Worm (Caenorhabditis elegans) whole organism, young adult: Measurements from ENCODE around the gene klp-11.
"Not testable (repeated sequence)": the region's sequence is repeated elsewhere in the genome, so short reads cannot be mapped to it uniquely, and the experiment has no call there.

ENCODE experiments used
- B0035.1 ChIP-seq: sonication (generic microtip); optimal IDR thresholded peaks from 2 replicates; lab custom pipeline; 2016; ENCODE audit warnings: missing genetic modification characterization, mild to moderate bottlenecking, missing compliant biosample characterization, missing genotype, missing genetic modification reagents
- C17E4.6 ChIP-seq: fragments of 200-800 bp; sonication (Bioruptor generic); IDR thresholded peaks from 2 replicates; pipeline ENCODE4 v1.3.6; 2022; ENCODE audit warnings: missing genetic modification reagents, missing genetic modification characterization, missing compliant biosample characterization
- F10E7.11 ChIP-seq: sonication (generic microtip); optimal IDR thresholded peaks from 2 replicates; lab custom pipeline; 2017; ENCODE audit warnings: mild to moderate bottlenecking, missing genetic modification characterization, moderate library complexity, missing compliant biosample characterization
- Y56A3A.18 ChIP-seq: fragments of 200-800 bp; sonication (Bioruptor generic); IDR thresholded peaks from 2 replicates; pipeline ENCODE4 v1.3.6; 2022; ENCODE audit warnings: missing genetic modification reagents, missing genetic modification characterization, missing compliant biosample characterization
- Y67H2A.10 ChIP-seq: fragments of 200-800 bp; sonication (Bioruptor generic); conservative IDR thresholded peaks from 2 replicates; pipeline ENCODE4 v1.3.6; 2022; ENCODE audit warnings: missing genetic modification reagents, missing genetic modification characterization, missing compliant biosample characterization
- attf-6 ChIP-seq: fragments of 200-800 bp; sonication (Bioruptor generic); IDR thresholded peaks from 2 replicates; pipeline ENCODE4 v1.3.6; 2022; ENCODE audit warnings: missing genetic modification reagents, missing genetic modification characterization, missing compliant biosample characterization
- cebp-1 ChIP-seq, 2 experiments: fragments of 200-800 bp in 1 of 2; sonication (Bioruptor generic) in 1 of 2; sonication (generic microtip) in 1 of 2; IDR thresholded peaks in 1 of 2; optimal IDR thresholded peaks in 1 of 2; 2 replicates each; pipeline versions ENCODE4 v1.3.6 to Lab custom; 2017 to 2022; ENCODE audit warnings: missing compliant biosample characterization in 2 of 2, missing genetic modification characterization in 2 of 2, mild to moderate bottlenecking in 1 of 2, missing genetic modification reagents in 1 of 2, moderate library complexity in 1 of 2
- cebp-2 ChIP-seq: fragments of 200-800 bp; sonication (Bioruptor generic); IDR thresholded peaks from 2 replicates; pipeline ENCODE4 v1.3.6; 2022; ENCODE audit warnings: missing genetic modification characterization, missing compliant biosample characterization
- ceh-100 ChIP-seq: fragments of 200-800 bp; sonication (Bioruptor generic); IDR thresholded peaks from 2 replicates; pipeline ENCODE4 v1.3.6; 2022; ENCODE audit warnings: missing genetic modification reagents, missing genetic modification characterization, missing compliant biosample characterization
- dox-1 ChIP-seq: fragments of 200-800 bp; sonication (Bioruptor generic); IDR thresholded peaks from 2 replicates; pipeline ENCODE4 v1.3.6; 2022; ENCODE audit warnings: missing genetic modification reagents, missing genetic modification characterization, missing compliant biosample characterization
- egrh-3 ChIP-seq: fragments of 200-800 bp; sonication (Bioruptor generic); IDR thresholded peaks from 2 replicates; pipeline ENCODE4 v1.3.6; 2022; ENCODE audit warnings: missing genetic modification reagents, missing genetic modification characterization, missing compliant biosample characterization
- him-1 ChIP-seq: sonication (generic microtip); optimal IDR thresholded peaks from 2 replicates; lab custom pipeline; 2016; ENCODE audit warnings: missing genotype, missing genetic modification reagents, missing genetic modification characterization, missing compliant biosample characterization
- hlh-12 ChIP-seq: sonication (generic microtip); optimal IDR thresholded peaks from 2 replicates; lab custom pipeline; 2016; ENCODE audit warnings: missing genetic modification characterization, missing compliant biosample characterization
- hmg-1.2 ChIP-seq: fragments of 200-800 bp; sonication (Bioruptor generic); IDR thresholded peaks from 2 replicates; pipeline ENCODE4 v1.3.6; 2022; ENCODE audit warnings: missing genetic modification reagents, missing genetic modification characterization, missing compliant biosample characterization
- lin-40 ChIP-seq: sonication (generic microtip); optimal IDR thresholded peaks from 2 replicates; lab custom pipeline; 2016; ENCODE audit warnings: missing genetic modification characterization, mild to moderate bottlenecking, missing compliant biosample characterization, missing genotype, missing genetic modification reagents
- lin-54 ChIP-seq: fragments of 200-800 bp; sonication (Bioruptor generic); optimal IDR thresholded peaks from 2 replicates; lab custom pipeline; 2018; ENCODE audit warnings: mild to moderate bottlenecking, missing genetic modification characterization, missing compliant biosample characterization
- lir-1 ChIP-seq: fragments of 200-800 bp; sonication (Bioruptor generic); conservative IDR thresholded peaks from 2 replicates; pipeline ENCODE4 v1.3.6; 2022; ENCODE audit warnings: missing genetic modification reagents, missing genetic modification characterization, missing compliant biosample characterization
- madf-6 ChIP-seq: fragments of 200-800 bp; sonication (Bioruptor generic); IDR thresholded peaks from 2 replicates; pipeline ENCODE4 v1.3.6; 2022; ENCODE audit warnings: missing genetic modification reagents, missing genetic modification characterization, missing compliant biosample characterization
- madf-8 ChIP-seq: fragments of 200-800 bp; sonication (Bioruptor generic); conservative IDR thresholded peaks from 2 replicates; pipeline ENCODE4 v1.3.6; 2022; ENCODE audit warnings: missing genetic modification reagents, missing genetic modification characterization, missing compliant biosample characterization
- mxl-1 ChIP-seq: sonication (generic microtip); optimal IDR thresholded peaks from 2 replicates; lab custom pipeline; 2016; ENCODE audit warnings: missing genetic modification characterization, missing compliant biosample characterization
- nhr-120 ChIP-seq: fragments of 200-800 bp; sonication (Bioruptor generic); IDR thresholded peaks from 2 replicates; pipeline ENCODE4 v1.3.6; 2022; ENCODE audit warnings: missing genetic modification characterization, missing compliant biosample characterization
- nhr-80 ChIP-seq: sonication (generic microtip); optimal IDR thresholded peaks from 2 replicates; lab custom pipeline; 2016; ENCODE audit warnings: missing genetic modification characterization, missing compliant biosample characterization
- rcor-1 ChIP-seq: fragments of 200-800 bp; sonication (Bioruptor generic); IDR thresholded peaks from 2 replicates; pipeline ENCODE4 v1.3.6; 2022; ENCODE audit warnings: missing genetic modification reagents, missing genetic modification characterization, missing compliant biosample characterization
- sdz-38 ChIP-seq: sonication (generic microtip); optimal IDR thresholded peaks from 2 replicates; lab custom pipeline; 2016; ENCODE audit warnings: missing genotype, missing genetic modification characterization, missing compliant biosample characterization
- snpc-1.3 ChIP-seq: sonication (generic microtip); optimal IDR thresholded peaks from 2 replicates; lab custom pipeline; 2017; ENCODE audit warnings: missing genetic modification characterization, mild to moderate bottlenecking, missing compliant biosample characterization, antibody characterized with exemption, moderate library complexity, missing genotype, missing genetic modification reagents; ENCODE audit not compliant: insufficient read depth
- unc-130 ChIP-seq: sonication (generic microtip); optimal IDR thresholded peaks from 2 replicates; lab custom pipeline; 2016; ENCODE audit warnings: missing genetic modification reagents, missing genetic modification characterization, missing compliant biosample characterization
- unc-62 ChIP-seq: fragments of 150-350 bp; optimal IDR thresholded peaks from 2 replicates; lab custom pipeline; 2014; ENCODE audit warnings: missing biosample characterization, missing genetic modification reagents, missing genetic modification characterization
- ztf-18 ChIP-seq: sonication (generic microtip); optimal IDR thresholded peaks from 2 replicates; lab custom pipeline; 2016; ENCODE audit warnings: missing genotype, mild to moderate bottlenecking, missing genetic modification characterization, missing compliant biosample characterization
- ztf-26 ChIP-seq: sonication (generic microtip); optimal IDR thresholded peaks from 2 replicates; lab custom pipeline; 2017; ENCODE audit warnings: missing genetic modification characterization, missing compliant biosample characterization
- ztf-3 ChIP-seq: fragments of 200-800 bp; sonication (Bioruptor generic); optimal IDR thresholded peaks from 2 replicates; lab custom pipeline; 2018; ENCODE audit warnings: mild to moderate bottlenecking, missing genetic modification characterization, missing compliant biosample characterization

The klp-11 gene

DNA sequence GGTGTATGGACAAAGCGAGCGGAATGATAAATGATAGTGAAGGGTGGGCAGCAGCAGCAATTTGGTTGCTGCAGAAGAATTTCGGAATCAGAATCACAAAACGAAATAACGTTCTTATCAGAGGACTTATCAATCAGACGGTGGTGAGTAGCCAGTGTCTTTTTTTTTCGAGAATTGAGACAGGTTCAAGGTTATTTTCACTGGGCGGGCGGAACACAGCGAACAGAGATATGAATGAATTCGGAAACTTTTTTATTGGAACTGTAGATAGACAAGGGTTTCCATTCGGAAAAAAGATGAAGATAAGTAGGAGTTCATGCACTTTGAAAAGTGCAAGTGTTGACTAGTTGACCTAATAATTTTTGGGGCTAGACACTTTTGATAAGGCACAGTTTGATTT lies 31.4 kb upstream of the klp-11 start:
- TF ChIP-seq him-1 (tag; lab: Kevin White, UChicago) (no peak), ztf-26 (tag; lab: Kevin White, UChicago) (peak; percentile 41), nhr-80 (peak; percentile 94), dox-1 (0 out of 2 replicates have a peak, but pooled peaks have one; percentile 21), lin-40 (peak; percentile 17)

DNA sequence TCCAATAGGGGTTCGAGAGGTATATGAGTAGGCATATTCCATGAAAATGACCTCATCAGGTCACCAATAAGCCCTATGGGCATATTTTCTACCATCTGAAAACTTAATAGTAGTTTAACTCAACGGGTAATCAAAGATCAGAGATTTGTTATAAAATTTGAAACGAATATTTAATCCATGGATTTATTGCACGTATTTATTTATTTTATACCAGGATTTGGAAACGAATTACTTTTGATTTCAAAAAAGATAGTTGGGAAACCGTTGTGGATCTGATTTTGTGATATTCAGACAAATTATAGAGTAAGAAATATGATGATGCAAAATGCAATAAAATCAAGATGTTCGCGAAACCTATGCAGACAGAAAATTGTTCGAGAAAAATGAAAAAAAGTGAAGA lies 30.9 kb upstream of the klp-11 start, which contains the start of gene C33D9.3:
C33D9.3 (minus strand) TSS at position 101 of the 400 bp plus-strand sequence.
- TF ChIP-seq unc-62 (GFP tag; lab: Kevin White, UChicago) (no peak), hlh-12 (tag; lab: Kevin White, UChicago) (no peak), ztf-3 (GFP tag; lab: Kevin White, UChicago) (no peak), unc-130 (GFP tag; lab: Kevin White, UChicago) (no peak), lin-54 (GFP tag; lab: Kevin White, UChicago) (no peak), Y67H2A.10 (no peak), F10E7.11 (tag; lab: Kevin White, UChicago) (no peak), ztf-18 (tag; lab: Kevin White, UChicago) (no peak), nhr-120 (GFP tag; lab: Robert Waterston, UW) (no peak), sdz-38 (tag; lab: Kevin White, UChicago) (no peak), egrh-3 (no peak), Y56A3A.18 (GFP tag; lab: Robert Waterston, UW) (no peak)

DNA sequence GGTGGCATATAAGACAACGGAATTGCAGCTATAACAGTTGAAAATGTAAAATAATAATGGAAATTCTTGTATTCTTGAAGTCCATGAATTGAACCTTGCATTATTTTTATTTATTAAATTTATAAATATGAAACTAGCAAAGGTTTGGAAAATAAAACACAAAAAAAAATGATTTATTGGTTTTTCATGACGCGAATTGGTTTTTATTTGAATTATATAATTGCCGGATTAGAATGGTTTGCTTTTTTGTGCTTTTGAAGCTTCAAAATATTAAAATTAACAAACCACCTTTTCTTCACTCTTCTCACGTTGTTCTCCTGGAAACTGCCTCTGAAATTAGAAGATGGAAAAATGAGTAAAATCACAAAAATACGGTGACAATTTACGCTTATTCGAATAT lies 28.3 kb upstream of the klp-11 start, which contains the start of gene sru-35:
sru-35 (minus strand) TSS at position 101 of the 400 bp plus-strand sequence.
- TF ChIP-seq attf-6 (GFP tag; lab: Robert Waterston, UW) = no peak
- no peak for TF ChIP-seq mxl-1 (tag; lab: Kevin White, UChicago)
- TF ChIP-seq madf-6 (GFP tag; lab: Robert Waterston, UW) = no peak
- TF ChIP-seq B0035.1 = no peak
- TF ChIP-seq madf-8 = no peak
- TF ChIP-seq rcor-1 (GFP tag; lab: Robert Waterston, UW) = no peak
- TF ChIP-seq lin-40 = no peak
- TF ChIP-seq C17E4.6 (GFP tag; lab: Robert Waterston, UW) = no peak
- TF ChIP-seq ztf-26 (tag; lab: Kevin White, UChicago) = no peak
- TF ChIP-seq ceh-100 (GFP tag; lab: Robert Waterston, UW) = no peak

DNA sequence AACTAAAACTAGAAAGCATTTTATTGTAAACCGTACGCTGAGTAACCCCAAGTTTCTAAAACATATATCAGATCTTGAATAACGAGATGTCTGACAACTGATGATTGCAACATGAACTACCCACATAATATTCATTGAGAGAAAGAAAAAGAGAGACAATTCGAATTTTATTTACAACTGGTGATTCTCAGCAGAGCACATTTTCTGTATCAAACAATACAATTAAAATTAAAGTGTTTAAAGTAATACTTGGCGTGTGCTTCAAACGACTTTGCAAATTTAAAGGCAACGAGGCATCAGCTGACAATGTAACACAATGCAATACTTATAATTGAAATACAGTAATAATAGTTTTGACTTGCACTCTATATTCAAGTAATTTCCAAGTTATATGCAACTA lies 26.2 kb upstream of the klp-11 start, which contains the start of gene C33D9.10:
C33D9.10 (minus strand) TSS at position 101 of the 400 bp plus-strand sequence.
- TF ChIP-seq attf-6 (GFP tag; lab: Robert Waterston, UW); snpc-1.3 (tag; lab: Kevin White, UChicago); lir-1 (GFP tag; lab: Robert Waterston, UW): not testable (repeated sequence)

DNA sequence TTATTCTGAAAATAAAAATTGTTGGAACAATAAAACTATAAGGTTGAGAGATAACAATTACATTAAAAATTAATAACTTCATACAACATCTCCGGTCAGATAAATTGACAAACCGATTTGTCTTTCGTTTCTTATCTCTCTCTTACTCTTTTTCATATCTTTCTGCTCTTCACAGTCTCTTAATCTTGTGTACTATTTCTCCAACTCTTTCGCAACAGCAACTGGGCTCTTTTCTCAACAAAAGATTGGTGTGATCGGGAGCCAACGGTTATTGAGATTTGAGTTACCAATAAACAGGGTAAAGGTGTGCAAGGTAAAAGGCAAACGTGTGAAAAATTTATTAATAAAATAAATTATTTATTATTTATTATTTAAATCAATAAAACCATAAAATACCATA lies 24.8 kb upstream of the klp-11 start, which contains the start of gene C33D9.8:
C33D9.8 (minus strand) TSS at position 99 of the 400 bp plus-strand sequence.
- TF ChIP-seq hmg-1.2 (GFP tag; lab: Robert Waterston, UW) (peak; percentile 74; the same call in 1 of the 2 replicates), cebp-2 (GFP tag; lab: Robert Waterston, UW) (no peak), cebp-1 (GFP tag; IDR thresholded peaks at IDR 0.05; lab: Robert Waterston, UW) (0 out of 2 replicates have a peak, but pooled peaks have one; percentile 59), cebp-1 (tag; optimal IDR thresholded peaks at IDR 0.05; lab: Kevin White, UChicago) (peak; percentile 87)
